Fruit fly (Drosophila melanogaster) whole organism, embryonic: Measurements from ENCODE around the gene Ogdh.
A peak's percentile ranks its signal among the peaks of the same experiment; 100 is the strongest.

Experiments used
- Abd-B ChIP-seq: fragments of 200-800 bp; sonication (Bioruptor generic); optimal IDR thresholded peaks from 2 replicates; lab custom pipeline; 2018; ENCODE audit warnings: missing biosample characterization, mild to moderate bottlenecking, missing genetic modification characterization, moderate library complexity
- Atf-2 ChIP-seq: fragments of 200-800 bp; sonication (Bioruptor generic); optimal IDR thresholded peaks from 2 replicates; lab custom pipeline; 2016; ENCODE audit warnings: missing biosample characterization, missing genetic modification characterization
- BEAF-32 ChIP-seq: fragments of 200-800 bp; sonication (Bioruptor generic); optimal IDR thresholded peaks from 3 replicates; lab custom pipeline; 2017; ENCODE audit warnings: missing biosample characterization, missing genetic modification characterization, mild to moderate bottlenecking, moderate library complexity, missing genetic modification reagents
- Bgb ChIP-seq: fragments of 200-800 bp; sonication (Bioruptor generic); IDR thresholded peaks from 2 replicates; pipeline ENCODE4 v1.3.6; 2022; ENCODE audit warnings: missing biosample characterization, missing genetic modification characterization; ENCODE audit not compliant: partially characterized antibody
- CG10979 ChIP-seq: fragments of 200-800 bp; sonication (Bioruptor generic); optimal IDR thresholded peaks from 2 replicates; lab custom pipeline; 2018; ENCODE audit warnings: missing biosample characterization, mild to moderate bottlenecking, missing genetic modification characterization, moderate library complexity
- CG11456 ChIP-seq: fragments of 200-800 bp; sonication (Bioruptor generic); IDR thresholded peaks from 3 replicates; pipeline ENCODE4 v1.3.6; 2022; ENCODE audit warnings: missing biosample characterization, missing genetic modification characterization
- CG11696 ChIP-seq: fragments of 200-800 bp; sonication (Bioruptor generic); IDR thresholded peaks from 2 replicates; pipeline ENCODE4 v1.3.6; 2022; ENCODE audit warnings: missing biosample characterization, missing genetic modification characterization
- CG13296 ChIP-seq: fragments of 200-800 bp; sonication (Bioruptor generic); optimal IDR thresholded peaks from 3 replicates; lab custom pipeline; 2018; ENCODE audit warnings: missing biosample characterization, mild to moderate bottlenecking, missing genetic modification characterization
- CG14667 ChIP-seq: fragments of 200-800 bp; sonication (Bioruptor generic); IDR thresholded peaks from 2 replicates; pipeline ENCODE4 v1.3.6; 2022; ENCODE audit warnings: missing biosample characterization, missing genetic modification characterization
- CG14860 ChIP-seq: fragments of 200-800 bp; sonication (Bioruptor generic); IDR thresholded peaks from 3 replicates; pipeline ENCODE4 v1.3.6; 2022; ENCODE audit warnings: missing biosample characterization, missing genetic modification characterization; ENCODE audit not compliant: partially characterized antibody
- CG15514 ChIP-seq: fragments of 200-800 bp; sonication (Bioruptor generic); optimal IDR thresholded peaks from 3 replicates; lab custom pipeline; 2017; ENCODE audit warnings: missing biosample characterization, missing genetic modification characterization, mild to moderate bottlenecking, moderate library complexity, missing genetic modification reagents
- CG16815 ChIP-seq: fragments of 200-800 bp; sonication (Bioruptor generic); optimal IDR thresholded peaks from 3 replicates; lab custom pipeline; 2017; ENCODE audit warnings: missing biosample characterization, mild to moderate bottlenecking, missing genetic modification characterization
- CG17385 ChIP-seq: fragments of 200-800 bp; sonication (Bioruptor generic); optimal IDR thresholded peaks from 3 replicates; lab custom pipeline; 2018; ENCODE audit warnings: missing biosample characterization, mild to moderate bottlenecking, missing genetic modification characterization
- CG31224 ChIP-seq: fragments of 200-800 bp; sonication (Bioruptor generic); IDR thresholded peaks from 2 replicates; pipeline ENCODE4 v1.3.6; 2022; ENCODE audit warnings: missing biosample characterization, missing genetic modification characterization
- CG32772 ChIP-seq: fragments of 200-800 bp; sonication (Bioruptor generic); IDR thresholded peaks from 2 replicates; pipeline ENCODE4 v1.3.6; 2022; ENCODE audit warnings: missing biosample characterization, missing genetic modification characterization
- CG34376 ChIP-seq: fragments of 200-800 bp; sonication (Bioruptor generic); optimal IDR thresholded peaks from 2 replicates; lab custom pipeline; 2018; ENCODE audit warnings: missing biosample characterization, mild to moderate bottlenecking, missing genetic modification characterization
- CG3847 ChIP-seq: fragments of 200-800 bp; sonication (Bioruptor generic); IDR thresholded peaks from 2 replicates; pipeline ENCODE4 v1.3.6; 2022; ENCODE audit warnings: missing biosample characterization, missing genetic modification characterization
- CG4282 ChIP-seq: fragments of 200-800 bp; sonication (Bioruptor generic); optimal IDR thresholded peaks from 2 replicates; lab custom pipeline; 2016; ENCODE audit warnings: missing biosample characterization, missing genetic modification characterization
- CG4707 ChIP-seq: fragments of 200-800 bp; sonication (Bioruptor generic); optimal IDR thresholded peaks from 2 replicates; lab custom pipeline; 2018; ENCODE audit warnings: missing biosample characterization, mild to moderate bottlenecking, missing genetic modification characterization, moderate library complexity
- CG5953 ChIP-seq: fragments of 200-800 bp; sonication (Bioruptor generic); IDR thresholded peaks from 2 replicates; pipeline ENCODE4 v1.3.6; 2022; ENCODE audit warnings: missing biosample characterization, missing genetic modification characterization
- CG6272 ChIP-seq: fragments of 200-800 bp; sonication (Bioruptor generic); IDR thresholded peaks from 2 replicates; pipeline ENCODE4 v1.3.6; 2022; ENCODE audit warnings: missing biosample characterization, missing genetic modification characterization
- CG6654 ChIP-seq: fragments of 200-800 bp; sonication (Bioruptor generic); optimal IDR thresholded peaks from 2 replicates; lab custom pipeline; 2017; ENCODE audit warnings: missing biosample characterization, mild to moderate bottlenecking, missing genetic modification characterization
- CG6683 ChIP-seq: fragments of 200-800 bp; sonication (Bioruptor generic); optimal IDR thresholded peaks from 2 replicates; lab custom pipeline; 2017; ENCODE audit warnings: missing biosample characterization, mild to moderate bottlenecking, missing genetic modification characterization, missing genetic modification reagents
- CG6689 ChIP-seq: fragments of 200-800 bp; sonication (Bioruptor generic); IDR thresholded peaks from 2 replicates; pipeline ENCODE4 v1.3.6; 2022; ENCODE audit warnings: missing biosample characterization, missing genetic modification characterization
- CG8765 ChIP-seq: fragments of 200-800 bp; sonication (Bioruptor generic); IDR thresholded peaks from 2 replicates; pipeline ENCODE4 v1.3.6; 2022; ENCODE audit warnings: missing biosample characterization, missing genetic modification characterization
- CG8944 ChIP-seq: fragments of 200-800 bp; sonication (Bioruptor generic); optimal IDR thresholded peaks from 3 replicates; lab custom pipeline; 2016; ENCODE audit warnings: missing biosample characterization, missing genetic modification characterization
- Dbx ChIP-seq: fragments of 200-800 bp; sonication (Bioruptor generic); IDR thresholded peaks from 3 replicates; pipeline ENCODE4 v1.3.6; 2022; ENCODE audit warnings: missing biosample characterization, missing genetic modification characterization
- Dek ChIP-seq: fragments of 200-800 bp; sonication (Bioruptor generic); optimal IDR thresholded peaks from 3 replicates; lab custom pipeline; 2019; ENCODE audit warnings: missing biosample characterization, mild to moderate bottlenecking, missing genetic modification characterization, moderate library complexity
- Dfd ChIP-seq, 2 experiments: fragments of >200 bp; optimal IDR thresholded peaks; 2 replicates each; lab custom pipeline; 2017; ENCODE audit warnings: missing biosample characterization in 2 of 2, missing genetic modification characterization in 2 of 2
- Elba2 ChIP-seq: fragments of 200-800 bp; sonication (Bioruptor generic); optimal IDR thresholded peaks from 3 replicates; lab custom pipeline; 2016; ENCODE audit warnings: missing biosample characterization, missing genetic modification characterization
- HLH3B ChIP-seq: fragments of 200-800 bp; sonication (Bioruptor generic); IDR thresholded peaks from 2 replicates; pipeline ENCODE4 v1.3.6; 2022; ENCODE audit warnings: missing biosample characterization, missing genetic modification characterization
- Hmr ChIP-seq: fragments of 200-800 bp; sonication (Bioruptor generic); optimal IDR thresholded peaks from 3 replicates; lab custom pipeline; 2017; ENCODE audit warnings: mild to moderate bottlenecking, missing biosample characterization, missing genetic modification reagents, missing genetic modification characterization
- Hr3 ChIP-seq: fragments of 200-800 bp; sonication (Bioruptor generic); optimal IDR thresholded peaks from 3 replicates; lab custom pipeline; 2016; ENCODE audit warnings: missing biosample characterization, missing genetic modification characterization
- Hr78 ChIP-seq, 2 experiments: fragments of 200-800 bp in 1 of 2; fragments of >200 bp in 1 of 2; sonication (Bioruptor generic) in 1 of 2; optimal IDR thresholded peaks; 2 replicates each; lab custom pipeline; 2017 to 2019; ENCODE audit warnings: missing biosample characterization in 2 of 2, missing genetic modification characterization in 2 of 2, mild to moderate bottlenecking in 1 of 2, moderate library complexity in 1 of 2
- Mes4 ChIP-seq: fragments of 200-800 bp; sonication (Bioruptor generic); optimal IDR thresholded peaks from 2 replicates; lab custom pipeline; 2016; ENCODE audit warnings: missing biosample characterization, missing genetic modification characterization
- PHDP ChIP-seq: fragments of 200-800 bp; sonication (Bioruptor generic); optimal IDR thresholded peaks from 3 replicates; lab custom pipeline; 2018; ENCODE audit warnings: missing biosample characterization, mild to moderate bottlenecking, missing genetic modification characterization, moderate library complexity
- Side ChIP-seq: fragments of 200-800 bp; sonication (Bioruptor generic); optimal IDR thresholded peaks from 2 replicates; lab custom pipeline; 2016; ENCODE audit warnings: missing biosample characterization, missing genetic modification characterization
- Sry-δ ChIP-seq: fragments of 200-800 bp; sonication (Bioruptor generic); optimal IDR thresholded peaks from 2 replicates; lab custom pipeline; 2016; ENCODE audit warnings: missing biosample characterization, missing genetic modification characterization
- Xbp1 ChIP-seq: fragments of 200-800 bp; sonication (Bioruptor generic); optimal IDR thresholded peaks from 3 replicates; lab custom pipeline; 2016; ENCODE audit warnings: missing biosample characterization, mild to moderate bottlenecking, missing genetic modification characterization
- az2 ChIP-seq: fragments of 200-800 bp; sonication (Bioruptor generic); optimal IDR thresholded peaks from 3 replicates; lab custom pipeline; 2016; ENCODE audit warnings: missing biosample characterization, missing genetic modification characterization
- crc ChIP-seq: fragments of 200-800 bp; sonication (Bioruptor generic); optimal IDR thresholded peaks from 2 replicates; lab custom pipeline; 2016; ENCODE audit warnings: missing biosample characterization, missing genetic modification characterization
- gt ChIP-seq: fragments of 200-800 bp; sonication (Bioruptor generic); IDR thresholded peaks from 2 replicates; pipeline ENCODE4 v1.3.6; 2022; ENCODE audit warnings: missing biosample characterization, missing genetic modification characterization
- jing ChIP-seq: fragments of 200-800 bp; sonication (Bioruptor generic); optimal IDR thresholded peaks from 2 replicates; lab custom pipeline; 2018; ENCODE audit warnings: missing biosample characterization, mild to moderate bottlenecking, missing genetic modification characterization
- sd ChIP-seq: fragments of 200-800 bp; sonication (Bioruptor generic); optimal IDR thresholded peaks from 3 replicates; lab custom pipeline; 2018; ENCODE audit warnings: missing biosample characterization, mild to moderate bottlenecking, missing genetic modification characterization, moderate library complexity
- sens-2 ChIP-seq: fragments of 200-800 bp; sonication (Bioruptor generic); IDR thresholded peaks from 2 replicates; pipeline ENCODE4 v1.3.6; 2022; ENCODE audit warnings: missing biosample characterization, missing genetic modification characterization
- slou ChIP-seq: fragments of 200-800 bp; sonication (Bioruptor generic); optimal IDR thresholded peaks from 3 replicates; lab custom pipeline; 2016; ENCODE audit warnings: missing biosample characterization, missing genetic modification characterization
- tin ChIP-seq: fragments of 200-800 bp; sonication (Bioruptor generic); optimal IDR thresholded peaks from 3 replicates; lab custom pipeline; 2016; ENCODE audit warnings: missing biosample characterization, missing genetic modification characterization
- tll ChIP-seq, 2 experiments: fragments of 200-800 bp in 1 of 2; fragments of >200 bp in 1 of 2; sonication (Bioruptor generic) in 1 of 2; optimal IDR thresholded peaks; 2 replicates each; lab custom pipeline; 2017 to 2019; ENCODE audit warnings: missing biosample characterization in 2 of 2, missing genetic modification characterization in 2 of 2, mild to moderate bottlenecking in 1 of 2, moderate library complexity in 1 of 2
- toy ChIP-seq: fragments of 200-800 bp; sonication (Bioruptor generic); IDR thresholded peaks from 2 replicates; pipeline ENCODE4 v1.3.6; 2022; ENCODE audit warnings: missing biosample characterization, missing genetic modification characterization
- ttk ChIP-seq: fragments of 200-800 bp; sonication (Bioruptor generic); IDR thresholded peaks from 2 replicates; pipeline ENCODE4 v2.1.2; 2022; ENCODE audit warnings: missing biosample characterization, missing genetic modification characterization
- unpg ChIP-seq: fragments of 200-800 bp; sonication (Bioruptor generic); optimal IDR thresholded peaks from 3 replicates; lab custom pipeline; 2018; ENCODE audit warnings: missing biosample characterization, mild to moderate bottlenecking, missing genetic modification characterization, moderate library complexity
- yki ChIP-seq: fragments of >200 bp; optimal IDR thresholded peaks from 3 replicates; lab custom pipeline; 2018

The Ogdh gene

DNA sequence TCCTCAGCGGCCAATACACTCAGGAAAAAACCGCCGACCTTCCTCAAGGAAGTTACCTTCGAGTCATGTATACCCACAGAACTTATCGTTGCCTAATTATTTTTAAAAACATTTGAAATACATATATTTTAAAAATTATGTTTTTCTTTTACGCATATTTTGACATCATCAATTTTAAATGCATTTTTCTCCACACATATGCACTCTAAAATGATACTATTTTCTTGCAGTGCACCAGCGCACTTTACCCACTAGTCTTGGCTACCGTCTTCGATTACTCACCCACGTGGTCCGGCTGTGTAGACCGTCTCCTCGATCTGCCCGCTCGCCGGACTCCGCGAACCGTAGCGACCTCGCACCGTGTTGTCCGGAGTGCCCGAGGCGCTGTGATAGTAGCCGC is 13.3 kb upstream of the Ogdh start (continued):
- TF ChIP-seq CG4707 (GFP tag; lab: Kevin White, UChicago) (no peak), Mes4 (no peak), slou (GFP tag; lab: Kevin White, UChicago) (no peak), ttk (no peak), crc (no peak), tin (no peak), CG5953 (GFP tag; lab: Robert Waterston, UW) (no peak), Elba2 (GFP tag; lab: Kevin White, UChicago) (no peak), HLH3B (GFP tag; lab: Robert Waterston, UW) (no peak), Dek (tag; lab: Kevin White, UChicago) (no peak), CG8765 (GFP tag; lab: Robert Waterston, UW) (no peak), CG10979 (tag; lab: Kevin White, UChicago) (peak; percentile 37), CG11696 (GFP tag; lab: Robert Waterston, UW) (no peak), CG8944 (no peak), CG17385 (GFP tag; lab: Kevin White, UChicago) (peak; percentile 6), Bgb (no peak), CG13296 (GFP tag; lab: Kevin White, UChicago) (no peak), sd (tag; lab: Kevin White, UChicago) (no peak), gt (GFP tag; lab: Robert Waterston, UW) (no peak), az2 (GFP tag; lab: Kevin White, UChicago) (peak; percentile 13), Dbx (GFP tag; lab: Robert Waterston, UW) (no peak), Hr78 (GFP tag; optimal IDR thresholded peaks at IDR 0.05; lab: Kevin White, UChicago) (peak in 1 of 2 experiments; percentile 54), Sry-δ (GFP tag; lab: Kevin White, UChicago) (no peak), CG15514 (GFP tag; lab: Kevin White, UChicago) (no peak), CG32772 (GFP tag; lab: Robert Waterston, UW) (no peak), CG16815 (GFP tag; lab: Kevin White, UChicago) (peak; percentile 21), CG4282 (GFP tag; lab: Kevin White, UChicago) (no peak), jing (GFP tag; lab: Kevin White, UChicago) (no peak), Atf-2 (GFP tag; lab: Kevin White, UChicago) (no peak), BEAF-32 (no peak), Dfd (GFP tag; optimal IDR thresholded peaks at IDR 0.05; lab: Kevin White, UChicago) (no peak), CG6683 (GFP tag; lab: Kevin White, UChicago) (no peak), tll (GFP tag; optimal IDR thresholded peaks at IDR 0.05; lab: Kevin White, UChicago) (no peak), CG14667 (no peak), CG6689 (peak; percentile 10; the same call in 1 of the 2 replicates), yki (lab: Kevin White, UChicago) (no peak), CG14860 (GFP tag; lab: Robert Waterston, UW) (no peak), sens-2 (no peak), unpg (GFP tag; lab: Kevin White, UChicago) (peak; percentile 40), Hr3 (GFP tag; lab: Kevin White, UChicago) (no peak), CG3847 (no peak), CG11456 (no peak), CG34376 (no peak), CG31224 (GFP tag; lab: Robert Waterston, UW) (no peak), Abd-B (GFP tag; lab: Kevin White, UChicago) (no peak), PHDP (tag; lab: Kevin White, UChicago) (no peak), Xbp1 (GFP tag; lab: Kevin White, UChicago) (peak; percentile 18), Side (GFP tag; lab: Kevin White, UChicago) (no peak), CG6272 (GFP tag; lab: Robert Waterston, UW) (no peak), Hmr (GFP tag; lab: Kevin White, UChicago) (no peak), toy (no peak), CG6654 (GFP tag; lab: Kevin White, UChicago) (no peak)
